Fruit fly (Drosophila melanogaster): ENCODE data around the gene rtp.
A peak's percentile ranks its signal among the peaks of the same experiment; 100 is the strongest.

The rtp gene

DNA sequence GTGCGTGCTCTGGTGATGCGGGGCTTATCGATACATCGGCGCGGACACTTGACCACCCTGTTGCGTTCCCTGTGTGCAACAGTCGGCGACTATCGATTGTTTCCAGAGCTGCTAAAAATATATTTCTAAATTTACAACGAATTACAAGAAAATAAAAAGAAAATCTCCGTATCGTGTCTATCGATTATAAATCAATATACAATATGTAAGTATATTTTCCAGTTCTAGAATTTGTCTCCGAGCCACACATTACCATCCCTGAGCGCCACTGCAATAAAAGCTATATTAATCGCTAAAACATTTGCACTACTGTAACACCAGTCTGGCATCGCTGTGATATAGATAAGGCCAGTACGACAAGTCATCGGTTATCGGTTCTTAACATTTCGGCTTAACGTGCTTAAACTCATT lies 4.9 kb downstream of the rtp start, which contains the start of the genes Kat60 and Mms19 (continued):
- TF ChIP-seq CG14965 (GFP tag; optimal IDR thresholded peaks at IDR 0.05; ENCODE audit: borderline replicate concordance) (no peak), kah (GFP tag; optimal IDR thresholded peaks at IDR 0.05) (no peak), row (GFP tag; IDR thresholded peaks at IDR 0.05) (peak; percentile 95), CG6689 (GFP tag; IDR thresholded peaks at IDR 0.05) (peak; percentile 80), CG10565 (GFP tag; optimal IDR thresholded peaks at IDR 0.05) (no peak), CG12236 (GFP tag; optimal IDR thresholded peaks at IDR 0.05) (no peak), bowl (GFP tag; IDR thresholded peaks at IDR 0.05) (no peak), Nf-YC (tag; optimal IDR thresholded peaks at IDR 0.05) (no peak), Abd-B (GFP tag; optimal IDR thresholded peaks at IDR 0.05) (peak; percentile 71), CG14050 (GFP tag; IDR thresholded peaks at IDR 0.05) (no peak), exex (tag; optimal IDR thresholded peaks at IDR 0.05) (no peak), Med (GFP tag) (peak; percentile 92), dan (GFP tag; IDR thresholded peaks at IDR 0.05) (no peak), da (GFP tag; optimal IDR thresholded peaks at IDR 0.05) (peak; percentile 31), grn (GFP tag; optimal IDR thresholded peaks at IDR 0.05) (no peak), CG3838 (GFP tag; optimal IDR thresholded peaks at IDR 0.05) (peak; percentile 78), salm (tag; optimal IDR thresholded peaks at IDR 0.05) (no peak), crc (GFP tag; optimal IDR thresholded peaks at IDR 0.05) (no peak), cato (GFP tag; optimal IDR thresholded peaks at IDR 0.05; ENCODE audit: borderline replicate concordance) (peak; percentile 58), danr (GFP tag; IDR thresholded peaks at IDR 0.05) (peak; percentile 55; the same call in 1 of the 2 replicates), Stat92E (GFP tag; optimal IDR thresholded peaks at IDR 0.05) (peak in 1 of 3 experiments; percentile 68), pzg (GFP tag; optimal IDR thresholded peaks at IDR 0.05) (peak; percentile 88), CG11504 (tag; optimal IDR thresholded peaks at IDR 0.05) (no peak), CG30431 (GFP tag; optimal IDR thresholded peaks at IDR 0.05) (peak; percentile 35), Fer3 (tag; optimal IDR thresholded peaks at IDR 0.05) (peak; percentile 46), knrl (GFP tag; IDR thresholded peaks at IDR 0.05; ENCODE audit: partially characterized antibody) (peak; percentile 98), CG32767 (GFP tag; IDR thresholded peaks at IDR 0.05) (peak; percentile 46; the same call in 1 of the 2 replicates), chif (GFP tag; optimal IDR thresholded peaks at IDR 0.05) (peak; percentile 34 to 69), CG7987 (GFP tag; optimal IDR thresholded peaks at IDR 0.05) (no peak), MBD-R2 (GFP tag; IDR thresholded peaks at IDR 0.05) (peak; percentile 58), CG8388 (GFP tag; optimal IDR thresholded peaks at IDR 0.05) (peak; percentile 47), croc (GFP tag; conservative IDR thresholded peaks at IDR 0.05) (peak; percentile 27; the same call in 2 of the 3 replicates), Side (GFP tag; optimal IDR thresholded peaks at IDR 0.05) (peak; percentile 28), CG14667 (GFP tag; IDR thresholded peaks at IDR 0.05) (peak; percentile 66), tna (GFP tag; IDR thresholded peaks at IDR 0.05; ENCODE audit: partially characterized antibody) (peak; percentile 86), CG32772 (GFP tag; IDR thresholded peaks at IDR 0.05) (peak; percentile 64), CG17912 (GFP tag; optimal IDR thresholded peaks at IDR 0.05) (no peak), CG12942 (GFP tag; optimal IDR thresholded peaks at IDR 0.05) (peak; percentile 68), zfh2 (GFP tag; optimal IDR thresholded peaks at IDR 0.05) (peak; percentile 87), CG11695 (GFP tag; IDR thresholded peaks at IDR 0.05) (no peak), Ravus (GFP tag; IDR thresholded peaks at IDR 0.05) (peak; percentile 8; the same call in 1 of the 2 replicates), hb (GFP tag; IDR thresholded peaks at IDR 0.05; ENCODE audit: partially characterized antibody) (peak; percentile 94), CG32532 (GFP tag; IDR thresholded peaks at IDR 0.05) (peak; percentile 71), CG10431 (GFP tag; optimal IDR thresholded peaks at IDR 0.05) (no peak), CG43689 (GFP tag; IDR thresholded peaks at IDR 0.05) (no peak), Xbp1 (GFP tag; optimal IDR thresholded peaks at IDR 0.05) (peak; percentile 74), lab (GFP tag; optimal IDR thresholded peaks at IDR 0.05) (no peak), CG3995 (GFP tag; optimal IDR thresholded peaks at IDR 0.05) (peak; percentile 60), insv (GFP tag; optimal IDR thresholded peaks at IDR 0.05) (peak in 1 of 2 experiments; percentile 32), chinmo (GFP tag; IDR thresholded peaks at IDR 0.05; ENCODE audit: partially characterized antibody) (peak; percentile 36; the same call in 2 of the 4 replicates)
